Worm (Caenorhabditis elegans) whole organism, early embryonic: ENCODE results near the gene nhr-1.

Experiments
- B0310.2 ChIP-seq: sonication (generic microtip); optimal IDR thresholded peaks from 2 replicates; lab custom pipeline; 2016; ENCODE audit warnings: mild to moderate bottlenecking, missing genetic modification characterization, missing compliant biosample characterization
- ama-1 ChIP-seq: fragments of 150-350 bp; optimal IDR thresholded peaks from 2 replicates; lab custom pipeline; 2014
- ets-7 ChIP-seq: sonication (generic microtip); optimal IDR thresholded peaks from 2 replicates; lab custom pipeline; 2016; ENCODE audit warnings: missing genotype, missing genetic modification characterization, missing compliant biosample characterization
- flt-1 ChIP-seq: fragments of 200-800 bp; sonication (Bioruptor generic); IDR thresholded peaks from 2 replicates; pipeline ENCODE4 v1.3.6; 2022; ENCODE audit warnings: missing genetic modification characterization, missing compliant biosample characterization
- hmbx-1 ChIP-seq: sonication (generic microtip); optimal IDR thresholded peaks from 2 replicates; lab custom pipeline; 2016; ENCODE audit warnings: mild to moderate bottlenecking, missing genetic modification characterization, missing compliant biosample characterization
- hmg-4 ChIP-seq: fragments of 200-800 bp; sonication (Bioruptor generic); optimal IDR thresholded peaks from 2 replicates; lab custom pipeline; 2018; ENCODE audit warnings: mild to moderate bottlenecking, missing genetic modification characterization, missing compliant biosample characterization
- pes-1 ChIP-seq: fragments of 200-800 bp; sonication (Bioruptor generic); IDR thresholded peaks from 2 replicates; pipeline ENCODE4 v1.3.6; 2022; ENCODE audit warnings: missing genetic modification reagents, missing genetic modification characterization, missing compliant biosample characterization
- sea-1 ChIP-seq: fragments of 200-800 bp; sonication (Bioruptor generic); conservative IDR thresholded peaks from 2 replicates; pipeline ENCODE4 v1.3.6; 2022; ENCODE audit warnings: missing genetic modification characterization, missing compliant biosample characterization
- tbx-11 ChIP-seq: fragments of 200-800 bp; sonication (Bioruptor generic); IDR thresholded peaks from 2 replicates; pipeline ENCODE4 v1.3.6; 2022; ENCODE audit warnings: missing genetic modification characterization, missing compliant biosample characterization
- tbx-37 ChIP-seq: fragments of 200-800 bp; sonication (Bioruptor generic); conservative IDR thresholded peaks from 2 replicates; pipeline ENCODE4 v1.3.6; 2022; ENCODE audit warnings: missing genetic modification reagents, missing genetic modification characterization, missing compliant biosample characterization

- TF ChIP-seq flt-1 (GFP tag; lab: Robert Waterston, UW) (no peak), tbx-11 (GFP tag; lab: Robert Waterston, UW) (no peak), ama-1 (lab: Kevin White, UChicago) (no peak), pes-1 (GFP tag; lab: Robert Waterston, UW) (no peak), hmbx-1 (tag; lab: Kevin White, UChicago) (no peak), sea-1 (GFP tag; lab: Robert Waterston, UW) (no peak), tbx-37 (GFP tag; lab: Robert Waterston, UW) (no peak), hmg-4 (no peak), ets-7 (tag; lab: Kevin White, UChicago) (no peak), B0310.2 (tag; lab: Kevin White, UChicago) (no peak)
Observed at ce11 chrX:17514422-17514821, 559 bp downstream of the nhr-1 start.
